Fruit fly (Drosophila melanogaster): Measurements from ENCODE around the gene pum.

The pum gene

DNA sequence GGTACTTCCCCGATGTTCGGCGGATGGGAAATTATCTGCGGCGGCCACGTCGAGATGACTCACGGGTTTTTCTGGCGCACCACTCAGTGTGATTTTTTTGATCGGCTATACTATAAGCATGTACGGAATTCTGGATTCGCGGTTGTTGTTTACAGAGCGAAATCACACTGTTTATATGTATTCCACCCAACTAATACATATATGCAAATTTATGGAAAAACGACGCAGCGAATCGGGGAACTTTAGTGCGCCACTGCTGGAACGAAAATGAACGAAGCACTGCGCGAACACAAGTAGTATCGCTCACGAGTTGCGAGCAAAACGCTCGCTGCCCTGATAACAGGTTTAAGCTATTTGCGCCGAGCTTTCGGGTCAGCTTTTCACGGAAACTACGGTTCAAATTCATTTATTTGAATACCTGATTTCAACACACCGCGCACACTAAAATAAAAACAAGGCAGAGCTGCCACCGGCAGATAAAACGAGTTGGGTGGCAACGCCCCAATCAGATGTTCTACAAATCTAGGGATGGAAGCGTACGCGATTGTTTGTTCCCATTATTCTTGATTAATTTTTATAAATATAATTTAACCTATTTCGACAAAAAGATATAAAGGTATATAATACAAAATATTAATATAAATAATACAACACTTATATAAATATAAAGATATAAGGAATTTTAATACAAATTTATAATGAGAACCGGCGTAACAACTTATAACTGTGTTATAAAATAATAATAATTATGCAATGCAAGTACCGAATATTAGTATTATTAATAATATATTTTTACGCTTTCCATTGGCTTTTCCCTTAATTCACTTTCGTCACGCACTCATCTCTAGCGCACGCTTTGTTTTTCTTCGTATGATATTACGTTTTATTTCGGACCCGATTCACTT is 189.7 kb downstream of the pum start, which contains the start of gene Rel (continued):
- TF ChIP-seq Hmr (GFP tag; optimal IDR thresholded peaks at IDR 0.05) (peak; percentile 34), CG34224 (GFP tag; IDR thresholded peaks at IDR 0.05; ENCODE audit: partially characterized antibody) (no peak), ac (GFP tag; optimal IDR thresholded peaks at IDR 0.05) (no peak), Oli (tag; optimal IDR thresholded peaks at IDR 0.05) (peak; percentile 69), CG2202 (tag; optimal IDR thresholded peaks at IDR 0.05) (peak; percentile 2), CG5953 (GFP tag; IDR thresholded peaks at IDR 0.05) (no peak), crc (GFP tag; optimal IDR thresholded peaks at IDR 0.05) (no peak), CG18764 (GFP tag; optimal IDR thresholded peaks at IDR 0.05) (peak; percentile 25), org-1 (GFP tag; optimal IDR thresholded peaks at IDR 0.05) (peak; percentile 22), CG30403 (GFP tag; optimal IDR thresholded peaks at IDR 0.05) (peak; percentile 62), insv (GFP tag; optimal IDR thresholded peaks at IDR 0.05) (peak in 1 of 2 experiments; percentile 35), Poxn (GFP tag; IDR thresholded peaks at IDR 0.05) (no peak), CG10366 (GFP tag; IDR thresholded peaks at IDR 0.05) (no peak), Rfx (GFP tag; IDR thresholded peaks at IDR 0.05) (no peak), lola (GFP tag; optimal IDR thresholded peaks at IDR 0.05) (peak in 1 of 3 experiments; percentile 88), bbx (GFP tag; IDR thresholded peaks at IDR 0.05; ENCODE audit: partially characterized antibody) (no peak), TFAM (GFP tag; optimal IDR thresholded peaks at IDR 0.05) (no peak), CG18599 (GFP tag; optimal IDR thresholded peaks at IDR 0.05) (peak; percentile 70), slou (GFP tag; optimal IDR thresholded peaks at IDR 0.05) (peak; percentile 23), grn (GFP tag; optimal IDR thresholded peaks at IDR 0.05) (no peak), dmrt99B (tag; optimal IDR thresholded peaks at IDR 0.05) (peak; percentile 73), CG32772 (GFP tag; IDR thresholded peaks at IDR 0.05) (no peak), CG9932 (GFP tag; IDR thresholded peaks at IDR 0.05) (no peak), CG12155 (GFP tag; optimal IDR thresholded peaks at IDR 0.05) (peak; percentile 53), gcm (GFP tag; optimal IDR thresholded peaks at IDR 0.05) (peak; percentile 64), CG14710 (tag; optimal IDR thresholded peaks at IDR 0.05) (peak; percentile 86), MESR4 (GFP tag; optimal IDR thresholded peaks at IDR 0.05) (peak; percentile 27), phol (tag; optimal IDR thresholded peaks at IDR 0.05) (peak; percentile 83), CG6765 (GFP tag; optimal IDR thresholded peaks at IDR 0.05) (peak; percentile 26), ken (GFP tag; IDR thresholded peaks at IDR 0.05) (no peak), Dp (GFP tag; optimal IDR thresholded peaks at IDR 0.05) (peak; percentile 88), D (optimal IDR thresholded peaks at IDR 0.05) (no peak), D (GFP tag; optimal IDR thresholded peaks at IDR 0.05) (peak; percentile 70), CG7839 (tag; optimal IDR thresholded peaks at IDR 0.05) (peak; percentile 82), Sox100B (GFP tag; optimal IDR thresholded peaks at IDR 0.05) (peak; percentile 84), CG1792 (GFP tag; optimal IDR thresholded peaks at IDR 0.05) (no peak), Nf-YB (GFP tag; optimal IDR thresholded peaks at IDR 0.05) (peak; percentile 59), CG7786 (GFP tag; optimal IDR thresholded peaks at IDR 0.05) (no peak), CG4730 (GFP tag; IDR thresholded peaks at IDR 0.05) (no peak), Xbp1 (GFP tag; optimal IDR thresholded peaks at IDR 0.05) (peak; percentile 46), zfh2 (GFP tag; optimal IDR thresholded peaks at IDR 0.05) (peak; percentile 30), crp (GFP tag; optimal IDR thresholded peaks at IDR 0.05) (peak; percentile 32 to 89), MTF-1 (GFP tag; optimal IDR thresholded peaks at IDR 0.05; ENCODE audit: borderline replicate concordance) (no peak), CG15514 (GFP tag; optimal IDR thresholded peaks at IDR 0.05) (peak; percentile 96), kni (GFP tag; optimal IDR thresholded peaks at IDR 0.05) (peak; percentile 42), sug (tag; optimal IDR thresholded peaks at IDR 0.05) (peak; percentile 78), CG7987 (GFP tag; optimal IDR thresholded peaks at IDR 0.05) (peak; percentile 31), esg (GFP tag; conservative IDR thresholded peaks at IDR 0.05) (no peak)
